Worm (Caenorhabditis elegans): ENCODE measurements around the gene Y55B1BR.8.

Gene Y55B1BR.8

DNA sequence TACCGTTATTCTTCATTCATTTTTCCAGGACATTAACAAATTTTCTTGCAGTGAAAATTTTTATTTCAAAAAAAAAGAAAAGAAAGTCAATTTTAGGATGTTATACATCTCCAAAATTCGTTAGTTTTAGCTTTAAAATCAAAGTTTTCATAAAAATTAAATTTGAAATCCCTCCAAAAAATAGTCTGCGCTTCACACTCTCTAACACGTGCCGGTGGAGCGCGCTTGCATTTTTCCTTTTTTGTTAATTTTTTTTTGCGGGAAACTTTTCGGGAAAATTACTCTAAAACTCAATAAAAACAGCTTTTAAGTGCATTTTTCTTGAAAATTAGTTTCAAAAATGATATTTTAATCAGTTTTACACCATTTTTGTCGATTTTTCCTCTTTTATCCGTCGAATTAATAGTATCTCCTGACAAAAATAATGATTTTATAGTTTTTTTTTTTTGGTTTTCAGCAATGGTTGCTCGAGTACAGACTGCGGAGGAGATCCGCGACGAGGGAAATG is 46.9 kb downstream of the Y55B1BR.8 start, which contains the start of gene unc-45:
TSS of gene unc-45 (plus strand) at position 458 of the 508 bp plus-strand sequence.
- TF ChIP-seq lsy-2 (tag; optimal IDR thresholded peaks at IDR 0.05) (peak; percentile 28), ces-1 (GFP tag; optimal IDR thresholded peaks at IDR 0.05) (peak; percentile 38), lin-13 (tag; optimal IDR thresholded peaks at IDR 0.05) (no peak)
